Worm (Caenorhabditis elegans): ENCODE results near the gene F16G10.7.

F16G10.7 gene

DNA sequence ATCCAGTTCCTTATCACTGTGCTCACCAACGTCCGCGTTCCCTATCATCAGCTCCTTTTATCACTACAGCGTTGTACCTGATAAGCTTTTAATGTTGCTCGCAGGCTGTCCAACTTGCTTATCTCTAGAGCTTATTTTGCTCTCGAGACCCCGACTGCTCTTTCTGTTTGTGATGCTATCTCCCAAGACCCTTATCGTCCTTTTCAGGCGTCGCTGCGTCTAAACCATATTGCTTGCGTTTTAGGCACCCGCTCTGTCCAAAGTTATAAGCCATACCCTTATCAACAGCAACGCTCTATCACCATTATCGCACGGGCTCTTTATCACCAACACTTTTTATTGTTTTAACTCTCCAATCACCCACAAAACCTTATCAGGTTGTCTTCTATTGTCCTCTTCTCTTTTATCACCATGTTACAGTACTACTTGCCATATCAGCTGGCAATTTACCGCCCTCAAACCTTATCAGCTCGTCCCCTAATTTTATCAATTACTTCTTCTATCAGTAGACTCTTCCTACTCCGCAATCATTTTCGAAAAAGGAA, 1.5 kb downstream of the F16G10.7 start (continued):
- TF ChIP-seq pha-4 (tag; optimal IDR thresholded peaks at IDR 0.05) = peak; percentile 79
- no peak for TF ChIP-seq elt-1 (tag; optimal IDR thresholded peaks at IDR 0.05)
- peak; percentile 99 for TF ChIP-seq jun-1 (tag; optimal IDR thresholded peaks at IDR 0.05)
- TF ChIP-seq zag-1 (tag; optimal IDR thresholded peaks at IDR 0.05) = no peak
- no peak for TF ChIP-seq lin-15B (tag; optimal IDR thresholded peaks at IDR 0.05)
- TF ChIP-seq ama-1 (optimal IDR thresholded peaks at IDR 0.05) = no peak
- no peak for TF ChIP-seq R02D3.7 (tag; optimal IDR thresholded peaks at IDR 0.05)
- TF ChIP-seq tbx-2 (tag; optimal IDR thresholded peaks at IDR 0.05) = no peak

DNA sequence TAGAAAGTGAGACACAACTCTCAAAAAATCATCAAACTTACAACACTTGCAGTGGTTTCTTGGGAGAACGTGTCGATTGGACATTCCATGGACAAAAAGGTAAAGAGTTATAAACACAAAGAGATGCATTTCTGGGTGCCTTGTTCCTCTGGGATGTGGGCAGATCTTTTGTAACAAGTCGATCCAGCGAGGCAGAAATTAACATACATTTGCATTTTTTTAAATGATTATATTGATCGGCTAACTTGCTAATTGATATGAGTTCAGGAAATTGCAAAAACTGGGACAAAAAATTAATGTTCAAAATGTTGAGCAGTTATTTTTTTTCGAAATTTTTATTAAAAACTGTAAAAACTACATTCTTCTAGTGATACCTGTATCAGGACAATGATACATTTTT, 2.3 kb downstream of the F16G10.7 start, which contains the start of gene F16G10.6:
Gene F16G10.6 (minus strand): TSS at position 101 of the 400 bp plus-strand sequence.
- TF ChIP-seq nhr-67 (tag; optimal IDR thresholded peaks at IDR 0.05) = no peak
- no peak for TF ChIP-seq ZK546.5 (tag; optimal IDR thresholded peaks at IDR 0.05)
- no peak for TF ChIP-seq nhr-12 (tag; optimal IDR thresholded peaks at IDR 0.05)
- no peak for TF ChIP-seq sea-2 (GFP tag; optimal IDR thresholded peaks at IDR 0.05)
- TF ChIP-seq mdl-1 (tag; optimal IDR thresholded peaks at IDR 0.05) = no peak
- no peak for TF ChIP-seq mml-1 (tag; optimal IDR thresholded peaks at IDR 0.05)

DNA sequence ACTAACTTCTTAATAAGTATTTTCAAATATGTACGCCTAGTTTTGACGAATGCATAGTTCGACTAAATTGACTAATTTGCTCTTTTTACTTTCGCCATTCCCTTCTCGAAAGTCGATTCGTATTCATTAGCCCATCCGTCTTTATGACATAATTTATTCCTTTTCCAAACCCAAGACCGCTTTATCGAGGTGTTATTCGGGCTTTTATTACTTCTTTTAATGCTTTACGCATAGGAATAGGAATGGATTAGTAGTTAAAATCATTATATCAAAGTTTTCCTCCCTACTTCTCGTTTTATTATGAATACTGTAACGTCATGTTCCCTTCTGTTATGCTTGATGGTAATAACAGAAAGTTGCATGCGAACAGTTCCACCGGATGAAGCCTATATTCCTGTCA, 5.1 kb downstream of the F16G10.7 start, which contains the start of gene F16G10.2:
Gene F16G10.2 (plus strand): TSS at position 301 of the 400 bp plus-strand sequence.
- no peak for TF ChIP-seq jun-1 (tag; optimal IDR thresholded peaks at IDR 0.05)
- no peak for TF ChIP-seq lin-39 (tag; optimal IDR thresholded peaks at IDR 0.05)
- TF ChIP-seq unc-62 (GFP tag; optimal IDR thresholded peaks at IDR 0.05) = no peak
- TF ChIP-seq pqm-1 (tag; optimal IDR thresholded peaks at IDR 0.05) = no peak
- no peak for TF ChIP-seq sea-2 (GFP tag; optimal IDR thresholded peaks at IDR 0.05)
- TF ChIP-seq mml-1 (tag; optimal IDR thresholded peaks at IDR 0.05) = no peak

DNA sequence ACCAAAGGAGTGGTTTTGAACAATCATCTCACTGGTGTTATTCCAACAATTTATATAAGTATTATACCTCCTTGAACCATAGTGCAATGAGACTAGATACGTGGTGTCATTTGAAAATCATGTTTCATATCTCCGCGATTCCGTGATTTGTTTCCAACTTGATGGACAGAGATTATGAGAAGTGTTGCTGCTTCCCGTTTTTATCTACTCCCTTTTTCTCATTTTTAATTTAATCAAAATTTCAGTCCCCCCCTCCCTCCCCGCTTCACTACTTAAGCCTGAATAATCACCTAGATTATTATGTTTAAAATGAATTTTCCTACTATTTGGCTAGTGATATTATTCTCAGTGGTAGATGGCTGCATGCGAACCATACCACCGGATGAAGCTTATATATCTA, 8.0 kb downstream of the F16G10.7 start, which contains the start of gene F16G10.3:
Gene F16G10.3 (plus strand): TSS at position 301 of the 400 bp plus-strand sequence.
- TF ChIP-seq nhr-237 (tag; optimal IDR thresholded peaks at IDR 0.05) (no peak), ZK546.5 (tag; optimal IDR thresholded peaks at IDR 0.05) (no peak), skn-1 (tag; optimal IDR thresholded peaks at IDR 0.05) (no peak), lsy-12 (tag; optimal IDR thresholded peaks at IDR 0.05) (no peak), ceh-82 (tag; optimal IDR thresholded peaks at IDR 0.05) (no peak), nhr-11 (tag; optimal IDR thresholded peaks at IDR 0.05) (no peak), nhr-43 (tag; optimal IDR thresholded peaks at IDR 0.05; ENCODE audit: poor library complexity, severe bottlenecking) (no peak), nfya-1 (tag; optimal IDR thresholded peaks at IDR 0.05; ENCODE audit: insufficient read depth) (no peak), daf-12 (tag; optimal IDR thresholded peaks at IDR 0.05) (no peak), egl-27 (tag; optimal IDR thresholded peaks at IDR 0.05) (no peak)

DNA sequence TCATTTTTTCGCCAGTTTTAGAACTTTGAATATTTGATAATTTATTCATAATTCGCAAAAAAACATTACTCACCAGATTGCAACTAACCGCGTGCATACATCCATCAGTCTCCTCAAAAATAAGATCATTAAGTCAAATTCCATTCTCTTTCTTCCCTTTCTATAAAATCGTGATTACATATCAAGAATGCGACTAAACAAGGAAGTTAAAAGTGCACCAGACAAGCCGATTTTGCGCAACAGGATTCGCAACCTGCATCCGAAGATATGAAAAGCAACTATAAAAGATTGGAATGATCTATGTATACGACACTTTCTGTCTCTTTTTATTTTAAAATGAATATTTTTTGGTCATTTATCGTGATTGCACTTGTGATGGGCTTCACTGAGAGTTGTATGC, 11.1 kb downstream of the F16G10.7 start, which contains the start of gene hpo-25:
Gene hpo-25 (plus strand): TSS at position 301 of the 400 bp plus-strand sequence.
- TF ChIP-seq mml-1 (tag; optimal IDR thresholded peaks at IDR 0.05) = no peak
- no peak for TF ChIP-seq fkh-2 (tag; optimal IDR thresholded peaks at IDR 0.05)
- no peak for TF ChIP-seq sea-2 (GFP tag; optimal IDR thresholded peaks at IDR 0.05)

DNA sequence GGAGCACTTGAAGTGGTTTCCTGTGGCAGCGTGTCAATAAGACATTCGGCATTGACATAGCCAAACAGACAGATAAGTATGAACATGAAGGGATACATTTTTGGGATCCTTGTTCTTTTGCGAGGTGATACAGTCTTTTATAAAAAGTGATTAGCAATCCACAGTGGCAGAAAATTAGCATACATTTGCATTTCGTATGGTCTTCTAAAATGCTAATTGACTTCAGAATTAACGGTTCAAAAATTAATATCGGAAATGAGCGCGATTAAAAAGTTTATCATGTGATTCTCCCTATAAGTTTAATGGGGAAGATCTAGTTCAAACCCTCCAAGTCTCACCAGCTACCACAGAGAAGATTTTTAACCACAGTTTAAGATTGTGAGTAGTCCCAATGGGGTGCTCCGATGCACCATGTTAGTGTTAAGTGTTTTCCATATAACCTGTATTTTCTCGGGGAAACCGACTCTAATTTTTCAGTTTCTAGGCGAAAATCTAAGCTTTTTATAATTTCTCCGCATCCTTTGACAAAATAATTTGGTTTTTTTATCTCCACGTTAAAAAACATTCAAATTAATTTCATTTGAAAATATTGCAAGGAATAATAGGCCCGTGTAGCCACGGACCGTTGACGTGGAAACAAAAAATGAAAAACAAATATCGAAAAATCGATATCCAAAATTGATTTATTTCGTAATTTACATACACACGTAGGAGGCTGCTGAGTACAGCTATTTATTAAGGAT, 13.3 kb downstream of the F16G10.7 start, which contains the start of the genes F43C11.12 and F16G10.5:
Gene F43C11.12 (minus strand): TSS at position 101 of the 743 bp plus-strand sequence.
Gene F16G10.5 (plus strand): TSS at position 693 of the 743 bp plus-strand sequence.
- TF ChIP-seq egl-5 (tag; optimal IDR thresholded peaks at IDR 0.05) = no peak
- no peak for TF ChIP-seq ceh-16 (tag; optimal IDR thresholded peaks at IDR 0.05)
- TF ChIP-seq nhr-11 (tag; optimal IDR thresholded peaks at IDR 0.05) = no peak
- TF ChIP-seq lin-15B (tag; optimal IDR thresholded peaks at IDR 0.05) = no peak
- no peak for TF ChIP-seq tbx-2 (tag; optimal IDR thresholded peaks at IDR 0.05)
- no peak for TF ChIP-seq unc-39 (tag; optimal IDR thresholded peaks at IDR 0.05)
- TF ChIP-seq jun-1 (tag; optimal IDR thresholded peaks at IDR 0.05) = no peak
- no peak for TF ChIP-seq skn-1 (tag; optimal IDR thresholded peaks at IDR 0.05)
- no peak for TF ChIP-seq nhr-77 (tag; optimal IDR thresholded peaks at IDR 0.05)
- TF ChIP-seq ama-1 (optimal IDR thresholded peaks at IDR 0.05) = no peak
- TF ChIP-seq ceh-82 (tag; optimal IDR thresholded peaks at IDR 0.05) = no peak
- no peak for TF ChIP-seq elt-1 (tag; optimal IDR thresholded peaks at IDR 0.05)
- TF ChIP-seq R02D3.7 (tag; optimal IDR thresholded peaks at IDR 0.05) = no peak
- TF ChIP-seq nhr-28 (tag; optimal IDR thresholded peaks at IDR 0.05) = no peak
- no peak for TF ChIP-seq egl-27 (tag; optimal IDR thresholded peaks at IDR 0.05)
- no peak for TF ChIP-seq hmg-11 (tag; optimal IDR thresholded peaks at IDR 0.05)
- TF ChIP-seq zag-1 (tag; optimal IDR thresholded peaks at IDR 0.05) = no peak
- no peak for TF ChIP-seq mml-1 (tag; optimal IDR thresholded peaks at IDR 0.05)
